Fruit fly (Drosophila melanogaster): ENCODE data around the gene CG1316.
A peak's percentile ranks its signal among the peaks of the same experiment; 100 is the strongest.

CG1316 gene

DNA sequence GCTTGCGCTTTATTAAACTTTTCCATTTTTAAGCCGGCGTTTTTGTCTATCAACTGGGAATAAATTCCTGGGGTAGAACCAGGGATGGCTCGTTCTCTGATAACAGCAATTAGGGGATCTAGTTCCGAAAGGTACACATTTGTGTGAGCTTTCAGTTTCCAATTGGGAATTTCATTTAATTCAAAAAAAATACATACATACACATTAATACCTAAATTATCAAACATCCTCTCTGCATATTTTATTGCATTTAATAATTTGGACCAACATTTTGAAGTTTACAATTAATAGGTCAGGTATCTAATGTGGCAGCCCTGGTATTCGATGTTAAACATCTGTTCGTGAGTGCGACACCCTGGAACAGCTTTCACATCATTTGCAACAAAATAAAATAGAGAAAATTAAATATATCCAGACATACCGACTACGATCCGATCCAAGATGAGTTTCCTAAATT lies 24.5 kb upstream of the CG1316 start, which contains the start of the genes CG15011 and CG1309 (continued):
- TF ChIP-seq Drgx (GFP tag; IDR thresholded peaks at IDR 0.05) (peak; percentile 75), bcd (GFP tag; optimal IDR thresholded peaks at IDR 0.05) (peak; percentile 80), CG13894 (tag; optimal IDR thresholded peaks at IDR 0.05) (peak; percentile 82), CG7987 (GFP tag; optimal IDR thresholded peaks at IDR 0.05) (peak; percentile 45), zf30C (GFP tag; optimal IDR thresholded peaks at IDR 0.05) (no peak), CG10366 (GFP tag; IDR thresholded peaks at IDR 0.05) (peak; percentile 76), Taf1 (GFP tag; IDR thresholded peaks at IDR 0.05) (peak; percentile 66), ATbp (GFP tag; optimal IDR thresholded peaks at IDR 0.05) (peak; percentile 41), Bteb2 (GFP tag; optimal IDR thresholded peaks at IDR 0.05) (peak; percentile 86), Dll (GFP tag; IDR thresholded peaks at IDR 0.05; ENCODE audit: partially characterized antibody) (peak; percentile 59; the same call in 2 of the 4 replicates), hbn (GFP tag; IDR thresholded peaks at IDR 0.05; ENCODE audit: partially characterized antibody) (no peak), E2f1 (GFP tag; IDR thresholded peaks at IDR 0.05) (peak; percentile 68), B-H1 (GFP tag; IDR thresholded peaks at IDR 0.05) (peak; percentile 23; the same call in 1 of the 3 replicates), Sry-δ (GFP tag; optimal IDR thresholded peaks at IDR 0.05) (peak; percentile 70), CG4707 (GFP tag; optimal IDR thresholded peaks at IDR 0.05) (peak; percentile 28), da (GFP tag; optimal IDR thresholded peaks at IDR 0.05) (peak; percentile 87), CG5245 (GFP tag; optimal IDR thresholded peaks at IDR 0.05) (peak; percentile 75), HLH54F (GFP tag; optimal IDR thresholded peaks at IDR 0.05) (peak; percentile 90), org-1 (GFP tag; optimal IDR thresholded peaks at IDR 0.05) (peak; percentile 23), Sin3A (optimal IDR thresholded peaks at IDR 0.05) (peak; percentile 71), Lhr (GFP tag; optimal IDR thresholded peaks at IDR 0.05) (peak; percentile 31), pan (optimal IDR thresholded peaks at IDR 0.05) (no peak), pan (GFP tag; optimal IDR thresholded peaks at IDR 0.05 in 1 of 2, IDR thresholded peaks at IDR 0.05 in 1 of 2) (peak in 1 of 2 experiments; percentile 55), Atf-2 (GFP tag; optimal IDR thresholded peaks at IDR 0.05) (peak; percentile 84), CG4617 (GFP tag; optimal IDR thresholded peaks at IDR 0.05; ENCODE audit: borderline replicate concordance) (peak; percentile 91), exex (tag; optimal IDR thresholded peaks at IDR 0.05) (peak; percentile 84), cwo (GFP tag; optimal IDR thresholded peaks at IDR 0.05) (peak; percentile 35), CG9932 (GFP tag; IDR thresholded peaks at IDR 0.05) (peak; percentile 87), HmgD (GFP tag; optimal IDR thresholded peaks at IDR 0.05) (peak; percentile 72), lab (GFP tag; optimal IDR thresholded peaks at IDR 0.05) (peak; percentile 87), maf-S (GFP tag; optimal IDR thresholded peaks at IDR 0.05) (peak; percentile 87), CG7839 (tag; optimal IDR thresholded peaks at IDR 0.05) (peak; percentile 85), dmrt99B (tag; optimal IDR thresholded peaks at IDR 0.05) (peak; percentile 77), CG10543 (GFP tag; optimal IDR thresholded peaks at IDR 0.05) (peak; percentile 87), twi (tag; optimal IDR thresholded peaks at IDR 0.05) (peak; percentile 83), Ravus (GFP tag; IDR thresholded peaks at IDR 0.05) (no peak), CG4328 (GFP tag; optimal IDR thresholded peaks at IDR 0.05) (peak; percentile 76), CG18599 (GFP tag; optimal IDR thresholded peaks at IDR 0.05) (peak; percentile 83), Spps (tag; optimal IDR thresholded peaks at IDR 0.05) (peak; percentile 73), pb (GFP tag; optimal IDR thresholded peaks at IDR 0.05) (peak; percentile 82), yki (optimal IDR thresholded peaks at IDR 0.05) (no peak), mam (GFP tag; optimal IDR thresholded peaks at IDR 0.05) (peak; percentile 91), CG13296 (GFP tag; optimal IDR thresholded peaks at IDR 0.05) (peak; percentile 78), Neu2 (GFP tag; optimal IDR thresholded peaks at IDR 0.05; ENCODE audit: borderline replicate concordance) (peak; percentile 48), tgo (GFP tag; IDR thresholded peaks at IDR 0.05) (peak; percentile 57; the same call in 2 of the 3 replicates), CG12744 (GFP tag; optimal IDR thresholded peaks at IDR 0.05) (peak; percentile 82), CG9876 (GFP tag; optimal IDR thresholded peaks at IDR 0.05) (peak; percentile 76), CG2116 (GFP tag; optimal IDR thresholded peaks at IDR 0.05) (peak; percentile 76), run (tag; optimal IDR thresholded peaks at IDR 0.05) (peak; percentile 39), Optix (GFP tag; IDR thresholded peaks at IDR 0.05) (peak; percentile 69; the same call in 1 of the 3 replicates), CG12769 (tag; optimal IDR thresholded peaks at IDR 0.05) (peak; percentile 94)
